Fruit fly (Drosophila melanogaster): ENCODE results near the gene mRpL21.

DNA sequence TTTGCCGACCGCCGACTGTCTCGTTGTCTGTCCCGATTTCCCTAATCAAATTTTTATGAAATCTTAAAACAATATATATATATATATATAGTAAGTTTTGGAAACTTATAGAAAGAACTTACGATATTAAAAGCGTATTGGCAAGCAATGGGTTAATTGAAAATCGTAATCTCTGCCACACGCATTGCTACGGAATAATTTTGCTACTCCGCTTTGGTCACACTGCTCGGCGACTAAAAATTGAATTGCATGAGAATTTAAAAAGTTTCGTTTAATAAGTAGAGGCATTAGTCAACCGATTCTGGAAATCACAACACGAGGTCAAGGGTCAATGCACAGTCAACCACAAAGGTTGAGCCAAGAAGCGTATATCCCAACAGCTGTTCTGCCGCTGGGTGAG is 6.4 kb upstream of the mRpL21 start, which contains the start of gene Bet1:
- TF ChIP-seq Fer1 (GFP tag; optimal IDR thresholded peaks at IDR 0.05) (no peak), ase (GFP tag; IDR thresholded peaks at IDR 0.05) (no peak), Oli (tag; optimal IDR thresholded peaks at IDR 0.05) (no peak), Doc3 (GFP tag; IDR thresholded peaks at IDR 0.05; ENCODE audit: partially characterized antibody) (no peak), Dad (GFP tag; optimal IDR thresholded peaks at IDR 0.05) (no peak), CG13624 (GFP tag; optimal IDR thresholded peaks at IDR 0.05) (no peak), grn (GFP tag; optimal IDR thresholded peaks at IDR 0.05) (no peak), CG8290 (GFP tag; optimal IDR thresholded peaks at IDR 0.05) (no peak), CG8290 (tag; optimal IDR thresholded peaks at IDR 0.05) (peak in 1 of 2 experiments; percentile 4), zen (tag; optimal IDR thresholded peaks at IDR 0.05) (peak; percentile 20), dan (GFP tag; IDR thresholded peaks at IDR 0.05) (no peak), CG10209 (GFP tag; optimal IDR thresholded peaks at IDR 0.05) (peak; percentile 13), CG11085 (GFP tag; IDR thresholded peaks at IDR 0.05) (no peak), CG12391 (tag; optimal IDR thresholded peaks at IDR 0.05) (no peak)
